Fruit fly (Drosophila melanogaster) whole organism, embryonic: Measurements from ENCODE around the gene Vha36-3.

Experiments used
- Abd-B ChIP-seq: fragments of 200-800 bp; sonication (Bioruptor generic); optimal IDR thresholded peaks from 2 replicates; lab custom pipeline; 2018; ENCODE audit warnings: missing biosample characterization, mild to moderate bottlenecking, missing genetic modification characterization, moderate library complexity
- BtbVII ChIP-seq: fragments of 200-800 bp; sonication (Bioruptor generic); optimal IDR thresholded peaks from 3 replicates; lab custom pipeline; 2017; ENCODE audit warnings: missing biosample characterization, mild to moderate bottlenecking, missing genetic modification characterization
- CG10209 ChIP-seq: fragments of 200-800 bp; sonication (Bioruptor generic); optimal IDR thresholded peaks from 3 replicates; lab custom pipeline; 2017; ENCODE audit warnings: missing biosample characterization, mild to moderate bottlenecking, missing genetic modification characterization, missing genetic modification reagents
- CG10274 ChIP-seq: fragments of 200-800 bp; sonication (Bioruptor generic); optimal IDR thresholded peaks from 3 replicates; lab custom pipeline; 2017; ENCODE audit warnings: missing biosample characterization, mild to moderate bottlenecking, missing genetic modification characterization
- CG12071 ChIP-seq: fragments of 200-800 bp; sonication (Bioruptor generic); optimal IDR thresholded peaks from 3 replicates; lab custom pipeline; 2018; ENCODE audit warnings: missing biosample characterization, mild to moderate bottlenecking, missing genetic modification characterization
- CG13424 ChIP-seq: fragments of 200-800 bp; sonication (Bioruptor generic); optimal IDR thresholded peaks from 2 replicates; lab custom pipeline; 2019; ENCODE audit warnings: missing biosample characterization, mild to moderate bottlenecking, missing genetic modification characterization, moderate library complexity
- CG14441 ChIP-seq: fragments of 200-800 bp; sonication (Bioruptor generic); IDR thresholded peaks from 2 replicates; pipeline ENCODE4 v1.3.6; 2022; ENCODE audit warnings: missing biosample characterization, missing genetic modification characterization
- CG14710 ChIP-seq: fragments of 200-800 bp; sonication (Bioruptor generic); optimal IDR thresholded peaks from 3 replicates; lab custom pipeline; 2019; ENCODE audit warnings: missing biosample characterization, mild to moderate bottlenecking, missing genetic modification characterization, moderate library complexity
- CG15514 ChIP-seq: fragments of 200-800 bp; sonication (Bioruptor generic); optimal IDR thresholded peaks from 3 replicates; lab custom pipeline; 2017; ENCODE audit warnings: missing biosample characterization, missing genetic modification characterization, mild to moderate bottlenecking, moderate library complexity, missing genetic modification reagents
- CG16779 ChIP-seq: fragments of 200-800 bp; sonication (Bioruptor generic); IDR thresholded peaks from 2 replicates; pipeline ENCODE4 v1.3.6; 2022; ENCODE audit warnings: missing biosample characterization, missing genetic modification characterization
- CG2202 ChIP-seq: fragments of 200-800 bp; sonication (Bioruptor generic); optimal IDR thresholded peaks from 2 replicates; lab custom pipeline; 2018; ENCODE audit warnings: missing biosample characterization, mild to moderate bottlenecking, missing genetic modification characterization
- CG2712 ChIP-seq: fragments of 200-800 bp; optimal IDR thresholded peaks from 3 replicates; lab custom pipeline; 2019; ENCODE audit warnings: missing biosample characterization, mild to moderate bottlenecking, missing genetic modification characterization, moderate library complexity
- CG30403 ChIP-seq: fragments of 200-800 bp; sonication (Bioruptor generic); optimal IDR thresholded peaks from 3 replicates; lab custom pipeline; 2016; ENCODE audit warnings: missing biosample characterization, missing genetic modification characterization
- CG3065 ChIP-seq: fragments of 200-800 bp; sonication (Bioruptor generic); optimal IDR thresholded peaks from 2 replicates; lab custom pipeline; 2016; ENCODE audit warnings: missing biosample characterization, missing genetic modification characterization
- CG32772 ChIP-seq: fragments of 200-800 bp; sonication (Bioruptor generic); IDR thresholded peaks from 2 replicates; pipeline ENCODE4 v1.3.6; 2022; ENCODE audit warnings: missing biosample characterization, missing genetic modification characterization
- CG3995 ChIP-seq: fragments of 200-800 bp; sonication (Bioruptor generic); optimal IDR thresholded peaks from 3 replicates; lab custom pipeline; 2016; ENCODE audit warnings: missing biosample characterization, missing genetic modification characterization
- CG6654 ChIP-seq: fragments of 200-800 bp; sonication (Bioruptor generic); optimal IDR thresholded peaks from 2 replicates; lab custom pipeline; 2017; ENCODE audit warnings: missing biosample characterization, mild to moderate bottlenecking, missing genetic modification characterization
- CG6683 ChIP-seq: fragments of 200-800 bp; sonication (Bioruptor generic); optimal IDR thresholded peaks from 2 replicates; lab custom pipeline; 2017; ENCODE audit warnings: missing biosample characterization, mild to moderate bottlenecking, missing genetic modification characterization, missing genetic modification reagents
- CG7271 ChIP-seq: fragments of 200-800 bp; sonication (Bioruptor generic); optimal IDR thresholded peaks from 2 replicates; lab custom pipeline; 2018; ENCODE audit warnings: missing biosample characterization, mild to moderate bottlenecking, missing genetic modification characterization, moderate library complexity
- CG7745 ChIP-seq: fragments of 200-800 bp; sonication (Bioruptor generic); optimal IDR thresholded peaks from 2 replicates; lab custom pipeline; 2018; ENCODE audit warnings: missing biosample characterization, mild to moderate bottlenecking, missing genetic modification characterization, moderate library complexity
- CG9797 ChIP-seq: fragments of 200-800 bp; sonication (Bioruptor generic); optimal IDR thresholded peaks from 3 replicates; lab custom pipeline; 2018; ENCODE audit warnings: missing biosample characterization, mild to moderate bottlenecking, missing genetic modification characterization
- Chrac-16 ChIP-seq: fragments of 200-800 bp; sonication (Bioruptor generic); optimal IDR thresholded peaks from 3 replicates; lab custom pipeline; 2016; ENCODE audit warnings: missing biosample characterization, missing genetic modification characterization
- Eip74EF ChIP-seq, 2 experiments: fragments of 200-800 bp in 1 of 2; fragments of >200 bp in 1 of 2; sonication (Bioruptor generic) in 1 of 2; optimal IDR thresholded peaks; 2 replicates each; lab custom pipeline; 2017 to 2019; ENCODE audit warnings: missing biosample characterization in 2 of 2, missing genetic modification characterization in 2 of 2, mild to moderate bottlenecking in 1 of 2, moderate library complexity in 1 of 2
- H15 ChIP-seq: fragments of 200-800 bp; sonication (Bioruptor generic); IDR thresholded peaks from 3 replicates; pipeline ENCODE4 v1.3.6; 2022; ENCODE audit warnings: missing biosample characterization, missing genetic modification characterization
- HLH3B ChIP-seq: fragments of 200-800 bp; sonication (Bioruptor generic); IDR thresholded peaks from 2 replicates; pipeline ENCODE4 v1.3.6; 2022; ENCODE audit warnings: missing biosample characterization, missing genetic modification characterization
- Hsf ChIP-seq: fragments of 200-800 bp; sonication (Bioruptor generic); optimal IDR thresholded peaks from 3 replicates; lab custom pipeline; 2016; ENCODE audit warnings: missing biosample characterization, missing genetic modification characterization
- Max ChIP-seq: fragments of 200-800 bp; sonication (Bioruptor generic); optimal IDR thresholded peaks from 2 replicates; lab custom pipeline; 2016; ENCODE audit warnings: missing biosample characterization, mild to moderate bottlenecking, missing genetic modification characterization
- Mes4 ChIP-seq: fragments of 200-800 bp; sonication (Bioruptor generic); optimal IDR thresholded peaks from 2 replicates; lab custom pipeline; 2016; ENCODE audit warnings: missing biosample characterization, missing genetic modification characterization
- Nf-YB ChIP-seq: fragments of 200-800 bp; sonication (Bioruptor generic); optimal IDR thresholded peaks from 3 replicates; lab custom pipeline; 2019; ENCODE audit warnings: missing biosample characterization, mild to moderate bottlenecking, missing genetic modification characterization, moderate library complexity
- Oli ChIP-seq: fragments of 200-800 bp; sonication (Bioruptor generic); optimal IDR thresholded peaks from 2 replicates; lab custom pipeline; 2018; ENCODE audit warnings: missing biosample characterization, mild to moderate bottlenecking, missing genetic modification characterization, moderate library complexity
- Six4 ChIP-seq: fragments of 200-800 bp; sonication (Bioruptor generic); optimal IDR thresholded peaks from 2 replicates; lab custom pipeline; 2016; ENCODE audit warnings: missing biosample characterization, missing genetic modification characterization
- Stat92E ChIP-seq, 3 experiments: fragments of >200 bp in 2 of 3; fragments of 200-800 bp in 1 of 3; sonication (Bioruptor generic) in 1 of 3; optimal IDR thresholded peaks; 2 replicates each; lab custom pipeline; 2017 to 2019; ENCODE audit warnings: missing biosample characterization in 3 of 3, missing genetic modification characterization in 3 of 3, mild to moderate bottlenecking in 1 of 3, moderate library complexity in 1 of 3
- Tbp ChIP-seq: fragments of >200 bp; optimal IDR thresholded peaks from 2 replicates; lab custom pipeline; 2018; ENCODE audit warnings: missing biosample characterization, missing genetic modification characterization
- Vsx1 ChIP-seq: fragments of 200-800 bp; sonication (Bioruptor generic); optimal IDR thresholded peaks from 2 replicates; lab custom pipeline; 2017; ENCODE audit warnings: missing biosample characterization, mild to moderate bottlenecking, missing genetic modification characterization, missing genetic modification reagents
- ac ChIP-seq: fragments of 200-800 bp; sonication (Bioruptor generic); optimal IDR thresholded peaks from 3 replicates; lab custom pipeline; 2017; ENCODE audit warnings: missing biosample characterization, mild to moderate bottlenecking, missing genetic modification characterization
- ase ChIP-seq: fragments of 200-800 bp; sonication (Bioruptor generic); IDR thresholded peaks from 3 replicates; pipeline ENCODE4 v1.3.6; 2022; ENCODE audit warnings: missing biosample characterization, missing genetic modification characterization
- crp ChIP-seq, 2 experiments: fragments of 200-800 bp; sonication (Bioruptor generic); optimal IDR thresholded peaks; 2 replicates in 1 of 2; 3 replicates in 1 of 2; lab custom pipeline; 2017; ENCODE audit warnings: missing biosample characterization in 2 of 2, missing genetic modification characterization in 2 of 2, mild to moderate bottlenecking in 1 of 2, moderate library complexity in 1 of 2
- eyg ChIP-seq: fragments of 200-800 bp; sonication (Bioruptor generic); optimal IDR thresholded peaks from 3 replicates; lab custom pipeline; 2016; ENCODE audit warnings: missing biosample characterization, missing genetic modification characterization
- gem ChIP-seq: fragments of 200-800 bp; sonication (Bioruptor generic); optimal IDR thresholded peaks from 2 replicates; lab custom pipeline; 2019; ENCODE audit warnings: missing biosample characterization, mild to moderate bottlenecking, missing genetic modification characterization, moderate library complexity
- gsb-n ChIP-seq: fragments of 200-800 bp; sonication (Bioruptor generic); optimal IDR thresholded peaks from 3 replicates; lab custom pipeline; 2018; ENCODE audit warnings: missing biosample characterization, mild to moderate bottlenecking, missing genetic modification characterization
- hbn ChIP-seq: fragments of 200-800 bp; sonication (Bioruptor generic); IDR thresholded peaks from 2 replicates; pipeline ENCODE4 v1.3.6; 2022; ENCODE audit warnings: missing biosample characterization, missing genetic modification characterization; ENCODE audit not compliant: partially characterized antibody
- insv ChIP-seq, 2 experiments: fragments of 200-800 bp; sonication (Bioruptor generic); optimal IDR thresholded peaks; 3 replicates each; lab custom pipeline; 2016 to 2018; ENCODE audit warnings: missing biosample characterization in 2 of 2, missing genetic modification characterization in 2 of 2
- oc ChIP-seq: fragments of 200-800 bp; sonication (Bioruptor generic); optimal IDR thresholded peaks from 2 replicates; lab custom pipeline; 2018; ENCODE audit warnings: missing biosample characterization, mild to moderate bottlenecking, missing genetic modification characterization, moderate library complexity
- onecut ChIP-seq: fragments of 200-800 bp; sonication (Bioruptor generic); IDR thresholded peaks from 2 replicates; pipeline ENCODE4 v1.3.6; 2022; ENCODE audit warnings: missing biosample characterization, missing genetic modification characterization
- p53 ChIP-seq: fragments of 200-800 bp; sonication (Bioruptor generic); optimal IDR thresholded peaks from 2 replicates; lab custom pipeline; 2016; ENCODE audit warnings: missing biosample characterization, missing genetic modification characterization
- tin ChIP-seq: fragments of 200-800 bp; sonication (Bioruptor generic); optimal IDR thresholded peaks from 3 replicates; lab custom pipeline; 2016; ENCODE audit warnings: missing biosample characterization, missing genetic modification characterization
- tna ChIP-seq: fragments of 200-800 bp; sonication (Bioruptor generic); IDR thresholded peaks from 2 replicates; pipeline ENCODE4 v1.3.6; 2022; ENCODE audit warnings: missing biosample characterization, missing genetic modification characterization; ENCODE audit not compliant: partially characterized antibody
- ttk ChIP-seq: fragments of 200-800 bp; sonication (Bioruptor generic); IDR thresholded peaks from 2 replicates; pipeline ENCODE4 v2.1.2; 2022; ENCODE audit warnings: missing biosample characterization, missing genetic modification characterization

The Vha36-3 gene

dm6 chrX:2533843-2534473 is 46.4 kb downstream of the Vha36-3 start (continued):
- peak; percentile 58 for TF ChIP-seq gem
- peak; percentile 63 for TF ChIP-seq Hsf
- no peak for TF ChIP-seq CG9797 (GFP tag; lab: Kevin White, UChicago)
- no peak for TF ChIP-seq ac (GFP tag; lab: Kevin White, UChicago)
- peak; percentile 70 for TF ChIP-seq HLH3B (GFP tag; lab: Robert Waterston, UW)
- no peak for TF ChIP-seq CG7271 (tag; lab: Kevin White, UChicago)
- TF ChIP-seq Vsx1 (GFP tag; lab: Kevin White, UChicago) = no peak
- no peak for TF ChIP-seq tna (GFP tag; lab: Robert Waterston, UW)
- TF ChIP-seq CG14441 (GFP tag; lab: Robert Waterston, UW) = peak; percentile 77
- peak; percentile 49 for TF ChIP-seq onecut (GFP tag; lab: Robert Waterston, UW)
- peak; percentile 24 for TF ChIP-seq Abd-B
- TF ChIP-seq CG2712 = peak; percentile 25
- no peak for TF ChIP-seq p53
- TF ChIP-seq insv (GFP tag; optimal IDR thresholded peaks at IDR 0.05; lab: Kevin White, UChicago) = no peak
- TF ChIP-seq CG6654 (GFP tag; lab: Kevin White, UChicago) = no peak
- peak; percentile 62 for TF ChIP-seq tin (GFP tag; lab: Kevin White, UChicago)
- no peak for TF ChIP-seq gsb-n (tag; lab: Kevin White, UChicago)
- TF ChIP-seq Oli (tag; lab: Kevin White, UChicago) = peak; percentile 55
- peak; percentile 5 for TF ChIP-seq CG3995
- TF ChIP-seq CG12071 = peak; percentile 71
- TF ChIP-seq Max (GFP tag; lab: Kevin White, UChicago) = no peak
- TF ChIP-seq Six4 (GFP tag; lab: Kevin White, UChicago) = peak; percentile 31
- TF ChIP-seq CG15514 (GFP tag; lab: Kevin White, UChicago) = peak; percentile 43
- TF ChIP-seq Stat92E (GFP tag; optimal IDR thresholded peaks at IDR 0.05; lab: Kevin White, UChicago) = no peak
- no peak for TF ChIP-seq Nf-YB (GFP tag; lab: Kevin White, UChicago)
- no peak for TF ChIP-seq Eip74EF (GFP tag; optimal IDR thresholded peaks at IDR 0.05; lab: Kevin White, UChicago)
- peak; percentile 64 for TF ChIP-seq CG13424 (tag; lab: Kevin White, UChicago)
- TF ChIP-seq ttk (GFP tag; lab: Robert Waterston, UW) = peak; percentile 43; the same call in 1 of the 2 replicates
- TF ChIP-seq Mes4 (GFP tag; lab: Kevin White, UChicago) = no peak
- TF ChIP-seq oc (tag; lab: Kevin White, UChicago) = peak; percentile 1
- TF ChIP-seq CG10274 = peak; percentile 46
- peak; percentile 3 for TF ChIP-seq Chrac-16 (GFP tag; lab: Kevin White, UChicago)
- TF ChIP-seq H15 (GFP tag; lab: Robert Waterston, UW) = peak; percentile 42; the same call in 1 of the 3 replicates
- no peak for TF ChIP-seq hbn
- TF ChIP-seq CG10209 (GFP tag; lab: Kevin White, UChicago) = peak; percentile 50
- no peak for TF ChIP-seq CG6683 (GFP tag; lab: Kevin White, UChicago)
- no peak for TF ChIP-seq CG7745 (tag; lab: Kevin White, UChicago)
- TF ChIP-seq BtbVII (GFP tag; lab: Kevin White, UChicago) = peak; percentile 18
- no peak for TF ChIP-seq crp (GFP tag; optimal IDR thresholded peaks at IDR 0.05; lab: Kevin White, UChicago)
- TF ChIP-seq eyg = peak; percentile 49
- TF ChIP-seq CG32772 (GFP tag; lab: Robert Waterston, UW) = peak; percentile 57; the same call in 1 of the 2 replicates
- peak; percentile 59 for TF ChIP-seq CG30403 (GFP tag; lab: Kevin White, UChicago)
- TF ChIP-seq Tbp (GFP tag; lab: Kevin White, UChicago) = no peak
- no peak for TF ChIP-seq CG14710 (tag; lab: Kevin White, UChicago)
- peak; percentile 60; the same call in 1 of the 2 replicates for TF ChIP-seq CG16779 (GFP tag; lab: Robert Waterston, UW)
- no peak for TF ChIP-seq CG2202 (tag; lab: Kevin White, UChicago)
- peak; percentile 50; the same call in 2 of the 3 replicates for TF ChIP-seq ase (GFP tag; lab: Robert Waterston, UW)
- TF ChIP-seq CG3065 (GFP tag; lab: Kevin White, UChicago) = no peak
